Worm (Caenorhabditis elegans): ENCODE measurements around the gene ttr-2.

ce11 chrIII:9913722-9914121 lies 13.8 kb upstream of the ttr-2 start, which contains the start of gene cbp-3:
- TF ChIP-seq elt-3 (tag; optimal IDR thresholded peaks at IDR 0.05): no peak
- no peak for TF ChIP-seq zag-1 (tag; optimal IDR thresholded peaks at IDR 0.05)
- TF ChIP-seq nhr-21 (tag; optimal IDR thresholded peaks at IDR 0.05): no peak
- no peak for TF ChIP-seq skn-1 (tag; optimal IDR thresholded peaks at IDR 0.05)
- peak; percentile 90 for TF ChIP-seq fos-1 (tag; optimal IDR thresholded peaks at IDR 0.05)

Measured in whole organism, L2 larva.